Fruit fly (Drosophila melanogaster): ENCODE data around the gene CG12684.

Gene CG12684

dm6 chrX:4588981-4589380 lies 17.3 kb upstream of the CG12684 start:
- no peak for TF ChIP-seq CG7045 (GFP tag; optimal IDR thresholded peaks at IDR 0.05)
- TF ChIP-seq CG7101 (tag; optimal IDR thresholded peaks at IDR 0.05): no peak
- no peak for TF ChIP-seq tj (GFP tag; optimal IDR thresholded peaks at IDR 0.05)
- TF ChIP-seq CG11617 (GFP tag; optimal IDR thresholded peaks at IDR 0.05): no peak
- TF ChIP-seq Hr96 (GFP tag; optimal IDR thresholded peaks at IDR 0.05): no peak
- no peak for TF ChIP-seq Clk (GFP tag; optimal IDR thresholded peaks at IDR 0.05)
- TF ChIP-seq CG14711 (tag; optimal IDR thresholded peaks at IDR 0.05): no peak

- TF ChIP-seq CG7101 (tag; optimal IDR thresholded peaks at IDR 0.05) (no peak), pad (GFP tag; optimal IDR thresholded peaks at IDR 0.05) (no peak), CG5204 (GFP tag; optimal IDR thresholded peaks at IDR 0.05) (no peak), cnc (optimal IDR thresholded peaks at IDR 0.05) (no peak), ovo (GFP tag; optimal IDR thresholded peaks at IDR 0.05) (no peak), CG33017 (tag; optimal IDR thresholded peaks at IDR 0.05) (no peak), Mnt (GFP tag; optimal IDR thresholded peaks at IDR 0.05) (no peak), Clk (GFP tag; optimal IDR thresholded peaks at IDR 0.05) (no peak)
Measured at dm6 chrX:4587584-4587983, 15.9 kb upstream of the CG12684 start.

- TF ChIP-seq CG7101 (tag; optimal IDR thresholded peaks at IDR 0.05) (no peak), pad (GFP tag; optimal IDR thresholded peaks at IDR 0.05) (no peak), cic (GFP tag; optimal IDR thresholded peaks at IDR 0.05) (no peak), CG7045 (GFP tag; optimal IDR thresholded peaks at IDR 0.05) (no peak), tj (GFP tag; optimal IDR thresholded peaks at IDR 0.05) (no peak), CG33017 (tag; optimal IDR thresholded peaks at IDR 0.05) (no peak), cnc (optimal IDR thresholded peaks at IDR 0.05) (no peak), CG11617 (GFP tag; optimal IDR thresholded peaks at IDR 0.05) (no peak), Crg-1 (GFP tag; optimal IDR thresholded peaks at IDR 0.05) (no peak), Mnt (GFP tag; optimal IDR thresholded peaks at IDR 0.05) (no peak), kay (GFP tag; ENCODE audit: borderline replicate concordance) (no peak), CG14711 (tag; optimal IDR thresholded peaks at IDR 0.05) (no peak), ovo (GFP tag; optimal IDR thresholded peaks at IDR 0.05) (no peak), CG5204 (GFP tag; optimal IDR thresholded peaks at IDR 0.05) (no peak), CG1620 (GFP tag; optimal IDR thresholded peaks at IDR 0.05) (no peak), Hr96 (GFP tag; optimal IDR thresholded peaks at IDR 0.05) (no peak), toe (GFP tag; optimal IDR thresholded peaks at IDR 0.05) (no peak), bab1 (GFP tag; optimal IDR thresholded peaks at IDR 0.05) (no peak), Clk (GFP tag; optimal IDR thresholded peaks at IDR 0.05) (no peak), CG12768 (GFP tag; optimal IDR thresholded peaks at IDR 0.05) (no peak)
Measured at dm6 chrX:4582422-4582821, 10.7 kb upstream of the CG12684 start.

- no peak for TF ChIP-seq pad (GFP tag; optimal IDR thresholded peaks at IDR 0.05)
- TF ChIP-seq CG33017 (tag; optimal IDR thresholded peaks at IDR 0.05): no peak
- TF ChIP-seq CG12768 (GFP tag; optimal IDR thresholded peaks at IDR 0.05): no peak
- TF ChIP-seq ovo (GFP tag; optimal IDR thresholded peaks at IDR 0.05): no peak
- TF ChIP-seq CG7045 (GFP tag; optimal IDR thresholded peaks at IDR 0.05): no peak
Measured at dm6 chrX:4581769-4582168, 10.0 kb upstream of the CG12684 start.

DNA sequence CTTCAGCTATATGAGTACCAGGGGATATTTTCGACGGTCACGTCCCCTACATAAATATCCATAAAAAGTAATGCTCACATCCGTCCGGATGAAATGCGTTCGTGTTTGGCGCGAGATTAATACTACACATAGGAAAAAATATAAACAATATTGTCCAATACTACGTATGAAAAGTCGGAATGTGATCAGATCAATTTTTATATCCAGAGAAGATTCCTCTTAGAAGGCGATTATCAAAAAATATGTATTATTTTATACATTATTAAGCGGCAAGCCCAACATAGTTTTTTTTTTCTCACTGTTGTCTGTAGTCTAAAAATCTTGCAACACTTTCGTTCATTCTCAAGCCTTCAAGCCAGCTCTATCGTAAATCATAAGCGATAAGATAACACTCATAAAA lies 2.2 kb upstream of the CG12684 start:
- TF ChIP-seq CG11617 (GFP tag; optimal IDR thresholded peaks at IDR 0.05) (no peak), CG1620 (GFP tag; optimal IDR thresholded peaks at IDR 0.05) (no peak)

DNA sequence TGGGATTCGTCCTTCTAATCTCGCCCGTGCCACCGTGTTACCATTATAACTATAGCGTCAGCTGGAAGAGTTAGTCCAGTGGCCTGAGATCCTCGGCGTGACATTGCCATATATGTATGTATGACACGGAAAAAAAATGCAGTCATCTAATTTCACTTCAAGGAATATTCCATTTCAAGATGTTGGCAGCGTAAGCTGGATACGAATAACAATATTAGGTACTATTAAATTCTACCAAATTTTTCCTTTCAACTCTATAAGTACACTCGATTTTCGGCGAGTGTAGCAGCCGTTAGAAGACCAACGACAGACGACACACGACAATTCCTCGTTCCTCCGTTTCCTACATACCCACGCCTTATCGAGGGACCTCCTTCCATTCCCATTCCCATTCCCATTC lies 6.8 kb downstream of the CG12684 start:
- TF ChIP-seq cic (GFP tag; optimal IDR thresholded peaks at IDR 0.05): no peak

- no peak for TF ChIP-seq CG7045 (GFP tag; optimal IDR thresholded peaks at IDR 0.05)
- no peak for TF ChIP-seq cnc (optimal IDR thresholded peaks at IDR 0.05)
- no peak for TF ChIP-seq Hr96 (GFP tag; optimal IDR thresholded peaks at IDR 0.05)
- no peak for TF ChIP-seq toe (GFP tag; optimal IDR thresholded peaks at IDR 0.05)
- no peak for TF ChIP-seq CG14711 (tag; optimal IDR thresholded peaks at IDR 0.05)
- TF ChIP-seq CG12768 (GFP tag; optimal IDR thresholded peaks at IDR 0.05): no peak
- no peak for TF ChIP-seq Mnt (GFP tag; optimal IDR thresholded peaks at IDR 0.05)
- no peak for TF ChIP-seq CG5204 (GFP tag; optimal IDR thresholded peaks at IDR 0.05)
- no peak for TF ChIP-seq pad (GFP tag; optimal IDR thresholded peaks at IDR 0.05)
- no peak for TF ChIP-seq tj (GFP tag; optimal IDR thresholded peaks at IDR 0.05)
- no peak for TF ChIP-seq CG7101 (tag; optimal IDR thresholded peaks at IDR 0.05)
- no peak for TF ChIP-seq ovo (GFP tag; optimal IDR thresholded peaks at IDR 0.05)
- TF ChIP-seq kay (GFP tag; ENCODE audit: borderline replicate concordance): no peak
- no peak for TF ChIP-seq CG1620 (GFP tag; optimal IDR thresholded peaks at IDR 0.05)
Measured at dm6 chrX:4563980-4564379, 7.7 kb downstream of the CG12684 start.

- TF ChIP-seq cic (GFP tag; optimal IDR thresholded peaks at IDR 0.05): no peak
- TF ChIP-seq Clk (GFP tag; optimal IDR thresholded peaks at IDR 0.05): no peak
Measured at dm6 chrX:4560182-4560845, 11.4 kb downstream of the CG12684 start.
